Worm (Caenorhabditis elegans) whole organism, midembryonic: ENCODE measurements around the gene orc-2.

Experiments
- flt-1 ChIP-seq: fragments of 200-800 bp; sonication (Bioruptor generic); IDR thresholded peaks from 2 replicates; pipeline ENCODE4 v1.3.6; 2022; ENCODE audit warnings: missing genetic modification characterization, missing compliant biosample characterization
- klf-2 ChIP-seq: fragments of 200-800 bp; sonication (Bioruptor generic); conservative IDR thresholded peaks from 2 replicates; pipeline ENCODE4 v1.3.6; 2022; ENCODE audit warnings: missing genetic modification reagents, missing genetic modification characterization, missing compliant biosample characterization
- ref-1 ChIP-seq: fragments of 200-800 bp; sonication (Bioruptor generic); conservative IDR thresholded peaks from 2 replicates; pipeline ENCODE4 v1.3.6; 2022; ENCODE audit warnings: missing genetic modification reagents, missing genetic modification characterization, missing compliant biosample characterization
- tab-1 ChIP-seq: fragments of 200-800 bp; sonication (Bioruptor generic); IDR thresholded peaks from 2 replicates; pipeline ENCODE4 v1.3.6; 2022; ENCODE audit warnings: missing genetic modification characterization, missing compliant biosample characterization
- ztf-23 ChIP-seq: fragments of 200-800 bp; sonication (Bioruptor generic); IDR thresholded peaks from 2 replicates; pipeline ENCODE4 v1.3.6; 2022; ENCODE audit warnings: missing genetic modification reagents, missing genetic modification characterization, missing compliant biosample characterization

ce11 chrII:10894996-10895395 is 21.3 kb downstream of the orc-2 start, which contains the start of gene sra-10:
- TF ChIP-seq flt-1 (GFP tag; lab: Robert Waterston, UW) (no peak), ztf-23 (GFP tag; lab: Robert Waterston, UW) (no peak), ref-1 (no peak), klf-2 (GFP tag; lab: Robert Waterston, UW) (no peak), tab-1 (GFP tag; lab: Robert Waterston, UW) (no peak)
